Worm (Caenorhabditis elegans) whole organism, L4 larva: ENCODE results near the gene ttr-38.

ENCODE experiments used
- F37D6.2 ChIP-seq: sonication (generic microtip); optimal IDR thresholded peaks from 2 replicates; lab custom pipeline; 2016; ENCODE audit warnings: mild to moderate bottlenecking, missing genetic modification characterization, missing compliant biosample characterization
- T20F7.1 ChIP-seq: fragments of 200-800 bp; sonication (Bioruptor generic); optimal IDR thresholded peaks from 2 replicates; lab custom pipeline; 2018; ENCODE audit warnings: mild to moderate bottlenecking, missing genetic modification characterization, missing compliant biosample characterization
- ZK337.2 ChIP-seq: fragments of 200-800 bp; sonication (Bioruptor generic); IDR thresholded peaks from 2 replicates; pipeline ENCODE4 v1.3.6; 2022; ENCODE audit warnings: missing genetic modification reagents, missing genetic modification characterization, missing compliant biosample characterization
- aha-1 ChIP-seq: fragments of 150-350 bp; peaks from one replicate; lab custom pipeline; 2014; ENCODE audit warnings: missing biosample characterization, missing genetic modification characterization
- ama-1 ChIP-seq: fragments of 150-350 bp; optimal IDR thresholded peaks from 2 replicates; lab custom pipeline; 2014; ENCODE audit warnings: inconsistent platforms, mixed read lengths
- ceh-20 ChIP-seq: fragments of 200-800 bp; sonication (Bioruptor generic); IDR thresholded peaks from 2 replicates; pipeline ENCODE4 v1.3.6; 2022; ENCODE audit warnings: missing genetic modification reagents, missing genetic modification characterization, missing compliant biosample characterization
- ceh-32 ChIP-seq: sonication (generic microtip); optimal IDR thresholded peaks from 2 replicates; lab custom pipeline; 2016; ENCODE audit warnings: mild to moderate bottlenecking, missing genetic modification characterization, missing compliant biosample characterization; ENCODE audit not compliant: poor library complexity
- daf-12 ChIP-seq: fragments of 150-350 bp; optimal IDR thresholded peaks from 2 replicates; lab custom pipeline; 2014; ENCODE audit warnings: missing biosample characterization, missing genetic modification reagents, missing genetic modification characterization
- daf-16 ChIP-seq, 3 experiments: sonication (generic microtip); optimal IDR thresholded peaks; 2 replicates each; lab custom pipeline; 2016 to 2017; ENCODE audit warnings: missing genetic modification characterization in 3 of 3, missing genetic modification reagents in 3 of 3, mild to moderate bottlenecking in 2 of 3, missing compliant biosample characterization in 2 of 3, missing biosample characterization in 1 of 3, moderate library complexity in 1 of 3
- daf-8 ChIP-seq: fragments of 200-800 bp; sonication (Bioruptor generic); IDR thresholded peaks from 2 replicates; pipeline ENCODE4 v1.3.6; 2022; ENCODE audit warnings: missing genetic modification characterization, missing compliant biosample characterization
- dmd-6 ChIP-seq: fragments of 200-800 bp; sonication (Bioruptor generic); IDR thresholded peaks from 2 replicates; pipeline ENCODE4 v1.3.6; 2022; ENCODE audit warnings: missing genetic modification reagents, missing genetic modification characterization, missing compliant biosample characterization
- dpl-1 ChIP-seq: fragments of 150-350 bp; optimal IDR thresholded peaks from 2 replicates; lab custom pipeline; 2014; ENCODE audit warnings: missing biosample characterization, missing genetic modification reagents, missing genetic modification characterization
- dve-1 ChIP-seq: sonication (generic microtip); optimal IDR thresholded peaks from 2 replicates; lab custom pipeline; 2017; ENCODE audit warnings: antibody characterized with exemption, mild to moderate bottlenecking, missing genetic modification characterization, missing compliant biosample characterization; ENCODE audit not compliant: insufficient read depth
- egl-27 ChIP-seq: sonication (generic microtip); optimal IDR thresholded peaks from 3 replicates; lab custom pipeline; 2017; ENCODE audit warnings: missing biosample characterization, missing genetic modification reagents, missing genetic modification characterization
- hif-1 ChIP-seq, 2 experiments: sonication (generic microtip); optimal IDR thresholded peaks; 2 replicates each; lab custom pipeline; 2016 to 2017; ENCODE audit warnings: missing compliant biosample characterization in 2 of 2, missing genetic modification characterization in 2 of 2, missing genetic modification reagents in 2 of 2, missing genotype in 2 of 2, mild to moderate bottlenecking in 1 of 2
- hlh-11 ChIP-seq: fragments of 200-800 bp; sonication (Bioruptor generic); optimal IDR thresholded peaks from 2 replicates; lab custom pipeline; 2018; ENCODE audit warnings: mild to moderate bottlenecking, missing genetic modification characterization, missing compliant biosample characterization
- hlh-30 ChIP-seq: sonication (generic microtip); optimal IDR thresholded peaks from 2 replicates; lab custom pipeline; 2017; ENCODE audit warnings: antibody characterized with exemption, mild to moderate bottlenecking, missing genetic modification characterization, missing compliant biosample characterization; ENCODE audit not compliant: insufficient read depth
- lin-1 ChIP-seq: fragments of 200-800 bp; sonication (Bioruptor generic); IDR thresholded peaks from 2 replicates; pipeline ENCODE4 v1.3.6; 2022; ENCODE audit warnings: missing genetic modification reagents, missing genetic modification characterization, missing compliant biosample characterization
- lir-3 ChIP-seq: sonication (generic microtip); optimal IDR thresholded peaks from 2 replicates; lab custom pipeline; 2016; ENCODE audit warnings: mild to moderate bottlenecking, missing genetic modification characterization, missing compliant biosample characterization
- lsy-2 ChIP-seq, 2 experiments: fragments of 150-350 bp in 1 of 2; sonication (generic microtip) in 1 of 2; optimal IDR thresholded peaks; 2 replicates each; lab custom pipeline; 2014 to 2017; ENCODE audit warnings: missing biosample characterization in 2 of 2, missing genetic modification characterization in 2 of 2
- mes-2 ChIP-seq: sonication (generic microtip); optimal IDR thresholded peaks from 2 replicates; lab custom pipeline; 2016; ENCODE audit warnings: missing genotype, mild to moderate bottlenecking, missing genetic modification characterization, missing compliant biosample characterization; ENCODE audit not compliant: poor library complexity, severe bottlenecking
- mxl-3 ChIP-seq: fragments of 200-800 bp; sonication (Bioruptor generic); optimal IDR thresholded peaks from 2 replicates; lab custom pipeline; 2018; ENCODE audit warnings: mild to moderate bottlenecking, missing genetic modification characterization, missing compliant biosample characterization
- nhr-10 ChIP-seq: fragments of 150-350 bp; optimal IDR thresholded peaks from 2 replicates; lab custom pipeline; 2014; ENCODE audit warnings: missing biosample characterization, missing genetic modification characterization
- nhr-237 ChIP-seq: sonication (generic microtip); optimal IDR thresholded peaks from 2 replicates; lab custom pipeline; 2017; ENCODE audit warnings: missing biosample characterization, missing genetic modification characterization
- nhr-25 ChIP-seq: sonication (generic microtip); optimal IDR thresholded peaks from 2 replicates; lab custom pipeline; 2017; ENCODE audit warnings: missing genetic modification characterization, mild to moderate bottlenecking, missing compliant biosample characterization, antibody characterized with exemption, moderate library complexity, borderline replicate concordance; ENCODE audit not compliant: insufficient read depth
- nhr-28 ChIP-seq: fragments of 150-350 bp; optimal IDR thresholded peaks from 2 replicates; lab custom pipeline; 2014; ENCODE audit warnings: missing biosample characterization, missing genetic modification characterization
- nhr-42 ChIP-seq: fragments of 200-800 bp; sonication (Bioruptor generic); IDR thresholded peaks from 2 replicates; pipeline ENCODE4 v1.3.6; 2022; ENCODE audit warnings: missing genetic modification characterization, missing compliant biosample characterization
- nhr-76 ChIP-seq: fragments of 150-350 bp; optimal IDR thresholded peaks from 2 replicates; lab custom pipeline; 2014; ENCODE audit warnings: missing biosample characterization, missing genetic modification characterization
- php-3 ChIP-seq: fragments of 200-800 bp; sonication (Bioruptor generic); IDR thresholded peaks from 2 replicates; pipeline ENCODE4 v1.3.6; 2022; ENCODE audit warnings: missing genetic modification reagents, missing genetic modification characterization, missing compliant biosample characterization
- pqm-1 ChIP-seq: sonication (generic microtip); optimal IDR thresholded peaks from 2 replicates; lab custom pipeline; 2017; ENCODE audit warnings: missing biosample characterization, missing genetic modification characterization
- set-16 ChIP-seq: fragments of 200-800 bp; sonication (Bioruptor generic); IDR thresholded peaks from 2 replicates; pipeline ENCODE4 v1.3.6; 2022; ENCODE audit warnings: missing genetic modification reagents, missing genetic modification characterization, missing compliant biosample characterization
- skn-1 ChIP-seq: fragments of 150-350 bp; optimal IDR thresholded peaks from 2 replicates; lab custom pipeline; 2014; ENCODE audit warnings: missing biosample characterization, missing genetic modification characterization
- tag-97 ChIP-seq: fragments of 200-800 bp; sonication (Bioruptor generic); IDR thresholded peaks from 2 replicates; pipeline ENCODE4 v1.3.6; 2022; ENCODE audit warnings: missing genetic modification characterization, missing compliant biosample characterization
- tra-1 ChIP-seq: fragments of 200-800 bp; sonication (Bioruptor generic); IDR thresholded peaks from 2 replicates; pipeline ENCODE4 v1.3.6; 2022; ENCODE audit warnings: missing genetic modification reagents, missing genetic modification characterization, missing compliant biosample characterization
- unc-39 ChIP-seq: sonication (generic microtip); optimal IDR thresholded peaks from 2 replicates; lab custom pipeline; 2017; ENCODE audit warnings: missing biosample characterization, missing genetic modification characterization
- unc-62 ChIP-seq, 3 experiments: fragments of 150-350 bp in 1 of 3; sonication (generic microtip); optimal IDR thresholded peaks in 2 of 3; peaks in 1 of 3; 1 replicate in 1 of 3; 2 replicates in 2 of 3; lab custom pipeline; 2014 to 2017; ENCODE audit warnings: missing biosample characterization in 3 of 3, missing genetic modification characterization in 3 of 3, missing genetic modification reagents in 3 of 3, missing genotype in 1 of 3

Gene ttr-38

ce11 chrX:9302763-9303162 lies 11.5 kb downstream of the ttr-38 start:
- TF ChIP-seq unc-62 (GFP tag; optimal IDR thresholded peaks at IDR 0.05 in 1 of 2; lab: Kevin White, UChicago) (peak in 1 of 2 experiments; percentile 95), unc-62 (tag; optimal IDR thresholded peaks at IDR 0.05; lab: Kevin White, UChicago) (no peak), daf-8 (no peak)

ce11 chrX:9300379-9300778 lies 13.9 kb downstream of the ttr-38 start:
- peak; percentile 28 for TF ChIP-seq hlh-11 (tag; lab: Kevin White, UChicago)
- TF ChIP-seq hlh-30 (tag; lab: Kevin White, UChicago), result peak; percentile 33
- TF ChIP-seq lsy-2 (tag; optimal IDR thresholded peaks at IDR 0.05; lab: Kevin White, UChicago), result no peak
- TF ChIP-seq unc-62 (GFP tag; optimal IDR thresholded peaks at IDR 0.05 in 1 of 2; lab: Kevin White, UChicago), result peak in 1 of 2 experiments; percentile 60
- no peak for TF ChIP-seq unc-62 (tag; optimal IDR thresholded peaks at IDR 0.05; lab: Kevin White, UChicago)
- no peak for TF ChIP-seq egl-27 (tag; lab: Kevin White, UChicago)
- TF ChIP-seq T20F7.1, result no peak
- peak; percentile 49 for TF ChIP-seq aha-1 (tag; lab: Kevin White, UChicago)
- TF ChIP-seq, all 104 proteins: peak for 4

DNA sequence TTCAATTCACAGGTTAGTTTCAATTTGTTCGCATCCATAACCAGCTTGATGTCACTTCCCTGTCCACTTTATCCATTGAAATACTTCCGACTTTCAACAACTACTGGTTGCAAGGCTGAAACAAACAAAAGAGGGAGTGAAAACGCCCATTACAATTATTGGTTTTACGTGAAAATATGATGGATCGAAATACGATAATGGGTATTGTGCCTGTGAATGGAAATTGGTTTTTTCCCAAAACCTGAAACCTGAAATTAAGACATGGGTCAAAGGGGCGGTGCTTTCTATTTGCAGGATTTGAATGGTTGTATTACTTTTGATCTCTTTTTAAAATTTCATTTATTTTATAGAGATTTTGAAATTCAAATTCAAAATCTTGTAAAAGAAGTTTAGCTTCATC lies 15.5 kb downstream of the ttr-38 start, which contains the start of gene B0416.2:
B0416.2 (plus strand) TSS at position 301 of the 400 bp plus-strand sequence.
- TF ChIP-seq tra-1 (GFP tag; lab: Robert Waterston, UW) (no peak), nhr-42 (GFP tag; lab: Robert Waterston, UW) (no peak), mes-2 (tag; lab: Kevin White, UChicago) (no peak)

DNA sequence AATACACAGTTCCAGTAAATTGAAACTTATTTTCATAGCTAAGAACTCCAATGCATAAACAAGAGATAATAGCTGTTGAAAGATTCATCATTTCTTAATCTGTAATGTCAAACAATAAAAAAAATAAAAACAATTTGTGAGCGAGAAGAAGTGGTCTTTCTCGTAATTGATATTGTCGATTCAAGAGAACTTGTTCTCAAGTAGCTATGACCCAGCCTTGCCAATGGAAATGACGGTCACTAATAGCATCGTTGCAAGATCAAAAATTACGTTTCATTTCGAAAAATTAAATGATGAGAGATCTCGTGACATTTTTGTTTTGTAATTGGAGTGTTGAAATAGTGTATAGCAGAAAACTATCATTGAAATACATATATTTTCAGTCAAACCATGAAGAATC lies 16.5 kb downstream of the ttr-38 start, which contains the start of gene B0416.7:
B0416.7 (minus strand) TSS at position 101 of the 400 bp plus-strand sequence.
- no peak for TF ChIP-seq nhr-237 (tag; lab: Kevin White, UChicago)
- TF ChIP-seq skn-1 (tag; lab: Kevin White, UChicago), result no peak
- TF ChIP-seq set-16, result no peak
- no peak for TF ChIP-seq hif-1 (tag; optimal IDR thresholded peaks at IDR 0.05; lab: Kevin White, UChicago)
- peak; percentile 13 for TF ChIP-seq hlh-30 (tag; lab: Kevin White, UChicago)

- TF ChIP-seq unc-39 (tag; lab: Kevin White, UChicago), result no peak
- TF ChIP-seq skn-1 (tag; lab: Kevin White, UChicago), result no peak
- peak; percentile 9 for TF ChIP-seq dve-1
- TF ChIP-seq T20F7.1, result no peak
- no peak for TF ChIP-seq nhr-25 (tag; lab: Kevin White, UChicago)
- peak; percentile 5 for TF ChIP-seq hlh-30 (tag; lab: Kevin White, UChicago)
- no peak for TF ChIP-seq ZK337.2
- no peak for TF ChIP-seq nhr-76
- TF ChIP-seq mes-2 (tag; lab: Kevin White, UChicago), result peak; percentile 84
- TF ChIP-seq hlh-11 (tag; lab: Kevin White, UChicago), result peak; percentile 18
- TF ChIP-seq lsy-2 (tag; optimal IDR thresholded peaks at IDR 0.05; lab: Kevin White, UChicago), result peak in 1 of 2 experiments; percentile 30
- TF ChIP-seq daf-16 (GFP tag; optimal IDR thresholded peaks at IDR 0.05; lab: Kevin White, UChicago), result no peak
- TF ChIP-seq daf-16 (tag; optimal IDR thresholded peaks at IDR 0.05; lab: Kevin White, UChicago), result no peak
- TF ChIP-seq ceh-20 (GFP tag; lab: Robert Waterston, UW), result no peak
- TF ChIP-seq dpl-1 (GFP tag; lab: Kevin White, UChicago), result peak; percentile 6
- TF ChIP-seq aha-1 (tag; lab: Kevin White, UChicago), result peak; percentile 77
- TF ChIP-seq php-3 (GFP tag; lab: Robert Waterston, UW), result 0 out of 2 replicates have a peak, but pooled peaks have one; percentile 6
- TF ChIP-seq, all 104 proteins: peak for 8
Measured at ce11 chrX:9296591-9296990, 17.7 kb downstream of the ttr-38 start, which contains the start of gene gly-13. Gene gly-13 (minus strand): TSS chrX:9296622.

- TF ChIP-seq pqm-1 (tag; lab: Kevin White, UChicago) (peak; percentile 36), dmd-6 (peak; percentile 60), tag-97 (no peak), lir-3 (tag; lab: Kevin White, UChicago) (no peak), ama-1 (lab: Kevin White, UChicago) (no peak), T20F7.1 (no peak), hlh-30 (tag; lab: Kevin White, UChicago) (peak; percentile 27), mxl-3 (GFP tag; lab: Kevin White, UChicago) (peak; percentile 37), php-3 (GFP tag; lab: Robert Waterston, UW) (no peak), daf-12 (tag; lab: Kevin White, UChicago) (no peak), nhr-28 (tag; lab: Kevin White, UChicago) (peak; percentile 40), unc-39 (tag; lab: Kevin White, UChicago) (no peak), ceh-32 (tag; lab: Kevin White, UChicago) (no peak), nhr-10 (tag; lab: Kevin White, UChicago) (no peak), daf-16 (GFP tag; optimal IDR thresholded peaks at IDR 0.05; lab: Kevin White, UChicago) (no peak), daf-16 (tag; optimal IDR thresholded peaks at IDR 0.05; lab: Kevin White, UChicago) (no peak), dve-1 (peak; percentile 38), lin-1 (GFP tag; lab: Robert Waterston, UW) (no peak), F37D6.2 (no peak), hlh-11 (tag; lab: Kevin White, UChicago) (peak; percentile 31)
Measured at ce11 chrX:9295471-9295870, 18.8 kb downstream of the ttr-38 start.
